Worm (Caenorhabditis elegans) whole organism, young adult: ENCODE results near the gene F23H11.2.

Source experiments
- D2030.7 ChIP-seq: fragments of 200-800 bp; sonication (Bioruptor generic); IDR thresholded peaks from 2 replicates; pipeline ENCODE4 v1.3.6; 2022; ENCODE audit warnings: missing genetic modification reagents, missing genetic modification characterization, missing compliant biosample characterization
- bed-2 ChIP-seq: fragments of 200-800 bp; sonication (Bioruptor generic); IDR thresholded peaks from 2 replicates; pipeline ENCODE4 v1.3.6; 2022; ENCODE audit warnings: missing genetic modification reagents, missing genetic modification characterization, missing compliant biosample characterization
- dpl-1 ChIP-seq: fragments of 150-350 bp; optimal IDR thresholded peaks from 2 replicates; lab custom pipeline; 2014; ENCODE audit warnings: missing biosample characterization, missing genetic modification reagents, missing genetic modification characterization
- efl-1 ChIP-seq: fragments of 150-350 bp; optimal IDR thresholded peaks from 2 replicates; lab custom pipeline; 2014; ENCODE audit warnings: missing biosample characterization, missing genetic modification reagents, missing genetic modification characterization
- hlh-12 ChIP-seq: sonication (generic microtip); optimal IDR thresholded peaks from 2 replicates; lab custom pipeline; 2016; ENCODE audit warnings: missing genetic modification characterization, missing compliant biosample characterization
- hrde-1 ChIP-seq: sonication (generic microtip); optimal IDR thresholded peaks from 2 replicates; lab custom pipeline; 2016; ENCODE audit warnings: missing genetic modification characterization, mild to moderate bottlenecking, missing compliant biosample characterization, moderate library complexity, missing genotype, missing genetic modification reagents, borderline replicate concordance
- madf-3 ChIP-seq: fragments of 200-800 bp; sonication (Bioruptor generic); IDR thresholded peaks from 2 replicates; pipeline ENCODE4 v1.3.6; 2022; ENCODE audit warnings: missing genetic modification reagents, missing genetic modification characterization, missing compliant biosample characterization
- unc-62 ChIP-seq: fragments of 150-350 bp; optimal IDR thresholded peaks from 2 replicates; lab custom pipeline; 2014; ENCODE audit warnings: missing biosample characterization, missing genetic modification reagents, missing genetic modification characterization

DNA sequence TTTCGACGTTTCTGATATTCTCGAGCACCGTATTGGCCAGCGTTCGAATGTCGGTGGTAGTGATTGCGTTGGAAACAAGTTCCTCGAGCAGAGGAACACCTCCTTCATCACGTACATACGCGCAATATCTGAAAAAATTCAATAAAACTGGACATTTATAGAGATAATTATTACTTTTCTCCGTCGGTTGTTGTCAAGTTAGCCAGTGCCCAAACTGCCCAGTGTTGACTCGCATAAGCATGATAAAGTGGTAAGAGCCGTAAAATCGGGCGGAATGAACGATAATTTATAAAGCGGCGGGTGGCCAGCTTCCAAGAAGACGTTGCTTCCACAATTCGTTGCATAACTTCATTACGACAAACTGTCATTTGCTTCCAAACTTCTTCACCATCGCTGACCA, 12.0 kb upstream of the F23H11.2 start:
- no peak for TF ChIP-seq dpl-1 (GFP tag; lab: Kevin White, UChicago)
- TF ChIP-seq D2030.7 (GFP tag; lab: Robert Waterston, UW): no peak
- no peak for TF ChIP-seq madf-3 (GFP tag; lab: Robert Waterston, UW)
- TF ChIP-seq bed-2 (GFP tag; lab: Robert Waterston, UW): no peak
- no peak for TF ChIP-seq hrde-1 (tag; lab: Kevin White, UChicago)
- no peak for TF ChIP-seq efl-1 (GFP tag; lab: Kevin White, UChicago)
- no peak for TF ChIP-seq unc-62 (GFP tag; lab: Kevin White, UChicago)
- no peak for TF ChIP-seq hlh-12 (tag; lab: Kevin White, UChicago)
